Fruit fly (Drosophila melanogaster) whole organism, pupa: Measurements from ENCODE around the gene CG42353.

Experiments
- CG10348 ChIP-seq: fragments of 200-800 bp; sonication (Bioruptor generic); IDR thresholded peaks from 2 replicates; pipeline ENCODE4 v1.3.6; 2022; ENCODE audit warnings: missing biosample characterization, missing genetic modification characterization
- CG12605 ChIP-seq: fragments of 200-800 bp; sonication (Bioruptor generic); IDR thresholded peaks from 2 replicates; pipeline ENCODE4 v1.3.6; 2022; ENCODE audit warnings: missing biosample characterization, missing genetic modification characterization
- CG17806 ChIP-seq: fragments of 200-800 bp; sonication (Bioruptor generic); optimal IDR thresholded peaks from 2 replicates; lab custom pipeline; 2018; ENCODE audit warnings: missing biosample characterization, mild to moderate bottlenecking, missing genetic modification characterization, moderate library complexity
- CG32121 ChIP-seq: fragments of 200-800 bp; sonication (Bioruptor generic); IDR thresholded peaks from 2 replicates; pipeline ENCODE4 v1.3.6; 2022; ENCODE audit warnings: missing biosample characterization, missing genetic modification characterization
- CG4496 ChIP-seq: fragments of 200-800 bp; sonication (Bioruptor generic); IDR thresholded peaks from 3 replicates; pipeline ENCODE4 v1.3.6; 2022; ENCODE audit warnings: missing biosample characterization, missing genetic modification characterization
- CG8159 ChIP-seq: fragments of 200-800 bp; sonication (Bioruptor generic); optimal IDR thresholded peaks from 3 replicates; lab custom pipeline; 2018; ENCODE audit warnings: missing biosample characterization, mild to moderate bottlenecking, missing genetic modification characterization, moderate library complexity
- D1 ChIP-seq: fragments of 200-800 bp; sonication (Bioruptor generic); optimal IDR thresholded peaks from 2 replicates; lab custom pipeline; 2018; ENCODE audit warnings: missing biosample characterization, mild to moderate bottlenecking, missing genetic modification characterization, moderate library complexity
- Pif1A ChIP-seq: fragments of 200-800 bp; sonication (Bioruptor generic); optimal IDR thresholded peaks from 3 replicates; lab custom pipeline; 2016; ENCODE audit warnings: missing biosample characterization, missing genetic modification characterization
- Pif1B ChIP-seq: fragments of 200-800 bp; sonication (Bioruptor generic); optimal IDR thresholded peaks from 3 replicates; lab custom pipeline; 2016; ENCODE audit warnings: missing biosample characterization, missing genetic modification characterization
- Snoo ChIP-seq: fragments of 200-800 bp; sonication (Bioruptor generic); optimal IDR thresholded peaks from 3 replicates; lab custom pipeline; 2017; ENCODE audit warnings: missing biosample characterization, mild to moderate bottlenecking, missing genetic modification characterization, inconsistent platforms
- fd96Ca ChIP-seq: fragments of 200-800 bp; sonication (Bioruptor generic); IDR thresholded peaks from 3 replicates; pipeline ENCODE4 v1.3.6; 2022; ENCODE audit warnings: missing biosample characterization, missing genetic modification characterization
- rn ChIP-seq: fragments of 200-800 bp; sonication (Bioruptor generic); IDR thresholded peaks from 2 replicates; pipeline ENCODE4 v1.3.6; 2022; ENCODE audit warnings: missing biosample characterization, missing genetic modification characterization

DNA sequence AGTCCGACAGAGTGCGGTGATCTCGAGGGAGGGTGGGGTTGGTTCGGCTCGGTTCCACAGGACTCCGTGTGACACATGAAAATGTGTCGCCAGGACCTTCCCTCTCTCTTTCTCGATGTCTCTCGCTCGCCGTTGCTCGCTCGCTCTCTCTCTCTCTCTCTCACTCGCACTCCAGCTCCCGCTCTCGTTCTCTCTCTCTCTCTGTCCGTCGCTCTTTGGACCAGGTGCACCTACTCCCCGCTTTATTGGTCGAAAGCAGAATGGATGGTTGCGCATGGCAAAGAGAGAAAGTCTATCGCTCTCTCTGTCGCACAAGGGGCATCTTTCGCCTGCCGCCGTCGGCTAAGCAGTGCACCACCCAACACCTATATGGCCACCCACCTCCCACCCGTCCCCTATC is 45.8 kb upstream of the CG42353 start:
- TF ChIP-seq CG8159, result no peak
- TF ChIP-seq D1 (tag; lab: Kevin White, UChicago), result no peak
- no peak for TF ChIP-seq Snoo (tag; lab: Kevin White, UChicago)
- no peak for TF ChIP-seq Pif1A (GFP tag; lab: Kevin White, UChicago)
- no peak for TF ChIP-seq CG17806
- TF ChIP-seq CG12605 (GFP tag; lab: Robert Waterston, UW), result no peak
- no peak for TF ChIP-seq rn (GFP tag; lab: Robert Waterston, UW)
- 0 out of 3 replicates have a peak, but pooled peaks have one; percentile 32 for TF ChIP-seq fd96Ca (GFP tag; lab: Robert Waterston, UW)
- no peak for TF ChIP-seq CG10348 (GFP tag; lab: Robert Waterston, UW)
- TF ChIP-seq CG4496 (GFP tag; lab: Robert Waterston, UW), result peak; percentile 33; the same call in 1 of the 3 replicates
- no peak for TF ChIP-seq Pif1B (GFP tag; lab: Kevin White, UChicago)
- no peak for TF ChIP-seq CG32121 (GFP tag; lab: Robert Waterston, UW)
